Worm (Caenorhabditis elegans) whole organism, midembryonic: Measurements from ENCODE around the gene ZK686.3.

Experiments
- T22C8.4 ChIP-seq: fragments of 200-800 bp; sonication (Bioruptor generic); IDR thresholded peaks from 2 replicates; pipeline ENCODE4 v1.3.6; 2022; ENCODE audit warnings: missing genetic modification characterization, missing compliant biosample characterization
- klf-2 ChIP-seq: fragments of 200-800 bp; sonication (Bioruptor generic); conservative IDR thresholded peaks from 2 replicates; pipeline ENCODE4 v1.3.6; 2022; ENCODE audit warnings: missing genetic modification reagents, missing genetic modification characterization, missing compliant biosample characterization
- ztf-23 ChIP-seq: fragments of 200-800 bp; sonication (Bioruptor generic); IDR thresholded peaks from 2 replicates; pipeline ENCODE4 v1.3.6; 2022; ENCODE audit warnings: missing genetic modification reagents, missing genetic modification characterization, missing compliant biosample characterization

- TF ChIP-seq T22C8.4 (GFP tag; lab: Robert Waterston, UW) (no peak), klf-2 (GFP tag; lab: Robert Waterston, UW) (no peak), ztf-23 (GFP tag; lab: Robert Waterston, UW) (no peak)
These were observed 40.2 kb upstream of the ZK686.3 start for ce11 chrIII:7809033-7809432.
